Fruit fly (Drosophila melanogaster): Measurements from ENCODE around the gene grass.

DNA sequence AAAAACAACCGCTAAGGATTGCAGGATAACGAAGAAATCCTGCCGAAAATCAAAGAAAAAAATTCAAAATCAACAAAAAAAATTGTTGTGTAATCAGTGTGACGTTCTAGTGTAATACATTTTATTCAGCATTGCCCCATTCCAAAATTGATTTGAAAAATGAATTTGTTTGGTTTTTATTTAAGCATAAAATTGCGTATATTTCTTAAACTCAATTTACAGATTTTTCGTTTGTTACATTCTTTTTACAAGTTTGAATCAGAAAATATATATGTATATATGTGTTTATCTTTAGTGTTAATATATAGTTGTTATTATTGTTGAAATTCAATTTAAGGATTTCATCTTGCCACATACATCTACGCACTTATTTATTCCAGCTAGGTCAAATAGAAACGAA lies 33.2 kb upstream of the grass start, which contains the start of gene CG6059:
- TF ChIP-seq Sin3A (optimal IDR thresholded peaks at IDR 0.05) (no peak), psq (optimal IDR thresholded peaks at IDR 0.05) (no peak), insv (optimal IDR thresholded peaks at IDR 0.05) (no peak)
